Fruit fly (Drosophila melanogaster): ENCODE measurements around the gene CG13312.

CG13312 gene

DNA sequence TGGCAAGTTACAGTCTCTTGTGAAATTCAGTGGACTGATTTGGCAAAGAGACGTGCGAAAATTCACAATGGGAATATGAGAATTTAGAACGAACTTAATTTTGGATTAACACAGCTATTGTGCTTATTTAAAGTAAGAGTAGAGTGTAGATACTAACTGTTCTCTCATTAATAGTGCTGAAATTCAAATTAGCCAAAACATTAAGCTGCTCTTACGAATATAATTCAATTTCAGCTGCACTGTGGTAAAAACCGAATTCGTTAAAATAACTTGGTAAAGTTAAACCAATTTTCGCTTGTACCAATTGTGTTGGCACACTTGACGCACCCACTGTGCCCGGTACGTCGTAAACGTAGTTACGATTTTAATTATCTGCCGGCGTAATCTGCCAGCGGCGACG is 39.1 kb downstream of the CG13312 start (continued):
- TF ChIP-seq CG10431 (GFP tag; optimal IDR thresholded peaks at IDR 0.05) (no peak), Blimp-1 (GFP tag; optimal IDR thresholded peaks at IDR 0.05) (no peak), CG2678 (tag; optimal IDR thresholded peaks at IDR 0.05) (peak; percentile 76), trem (tag; optimal IDR thresholded peaks at IDR 0.05) (no peak), CG18476 (GFP tag; optimal IDR thresholded peaks at IDR 0.05) (peak; percentile 24), dm (GFP tag; optimal IDR thresholded peaks at IDR 0.05) (no peak), Hey (tag; optimal IDR thresholded peaks at IDR 0.05) (no peak), CG7271 (tag; optimal IDR thresholded peaks at IDR 0.05) (no peak), maf-S (GFP tag; optimal IDR thresholded peaks at IDR 0.05) (peak; percentile 34), CG1832 (GFP tag; optimal IDR thresholded peaks at IDR 0.05) (no peak), E2f1 (GFP tag; IDR thresholded peaks at IDR 0.05) (no peak), CG11560 (tag; IDR thresholded peaks at IDR 0.05) (0 out of 3 replicates have a peak, but pooled peaks have one; percentile 30), NK7.1 (GFP tag; optimal IDR thresholded peaks at IDR 0.05) (no peak), CG11696 (GFP tag; IDR thresholded peaks at IDR 0.05) (no peak), CG2889 (GFP tag; IDR thresholded peaks at IDR 0.05) (peak; percentile 46; the same call in 2 of the 3 replicates), Med (GFP tag) (peak; percentile 85), CG3163 (GFP tag; optimal IDR thresholded peaks at IDR 0.05) (no peak), Dfd (GFP tag; optimal IDR thresholded peaks at IDR 0.05) (no peak), CG11093 (GFP tag; IDR thresholded peaks at IDR 0.05) (no peak), tap (tag; optimal IDR thresholded peaks at IDR 0.05) (no peak), trh (GFP tag; optimal IDR thresholded peaks at IDR 0.05) (peak; percentile 18), CG13424 (tag; optimal IDR thresholded peaks at IDR 0.05) (peak; percentile 22), wor (GFP tag; IDR thresholded peaks at IDR 0.05) (no peak), CG14860 (GFP tag; IDR thresholded peaks at IDR 0.05; ENCODE audit: partially characterized antibody) (no peak), CG10565 (GFP tag; optimal IDR thresholded peaks at IDR 0.05) (no peak), Hsf (GFP tag; optimal IDR thresholded peaks at IDR 0.05) (peak; percentile 24), slbo (GFP tag; IDR thresholded peaks at IDR 0.05) (peak; percentile 70), CG11247 (GFP tag; IDR thresholded peaks at IDR 0.05) (no peak), CG18262 (tag; optimal IDR thresholded peaks at IDR 0.05) (peak; percentile 18), mld (GFP tag; IDR thresholded peaks at IDR 0.05; ENCODE audit: partially characterized antibody) (no peak), tx (GFP tag; optimal IDR thresholded peaks at IDR 0.05) (peak; percentile 10), CG10209 (GFP tag; optimal IDR thresholded peaks at IDR 0.05) (peak; percentile 42), Dp (GFP tag; optimal IDR thresholded peaks at IDR 0.05) (no peak), lab (GFP tag; optimal IDR thresholded peaks at IDR 0.05) (peak; percentile 44), CG17912 (GFP tag; optimal IDR thresholded peaks at IDR 0.05) (no peak), emc (GFP tag; optimal IDR thresholded peaks at IDR 0.05) (peak; percentile 31), dysf (GFP tag; IDR thresholded peaks at IDR 0.05) (peak; percentile 65; the same call in 2 of the 3 replicates), Adf1 (GFP tag; IDR thresholded peaks at IDR 0.05) (peak; percentile 59), YL-1 (GFP tag; optimal IDR thresholded peaks at IDR 0.05) (no peak), gfzf (GFP tag; optimal IDR thresholded peaks at IDR 0.05) (no peak), CG1603 (tag; optimal IDR thresholded peaks at IDR 0.05) (peak; percentile 15), CG14710 (tag; optimal IDR thresholded peaks at IDR 0.05) (no peak), CG9727 (GFP tag; optimal IDR thresholded peaks at IDR 0.05) (peak; percentile 57), run (tag; optimal IDR thresholded peaks at IDR 0.05) (no peak), sqz (GFP tag; optimal IDR thresholded peaks at IDR 0.05) (no peak), sna (GFP tag; IDR thresholded peaks at IDR 0.05; ENCODE audit: partially characterized antibody) (no peak), en (GFP tag; optimal IDR thresholded peaks at IDR 0.05) (peak; percentile 19), vnd (GFP tag; IDR thresholded peaks at IDR 0.05; ENCODE audit: partially characterized antibody) (no peak), CG15269 (tag; optimal IDR thresholded peaks at IDR 0.05) (peak; percentile 69), yki (optimal IDR thresholded peaks at IDR 0.05) (no peak), row (GFP tag; IDR thresholded peaks at IDR 0.05) (peak; percentile 70)
